Worm (Caenorhabditis elegans): ENCODE results near the gene F54C9.9.

F54C9.9 gene

ce11 chrII:8554568-8554967, 23.3 kb upstream of the F54C9.9 start:
- TF ChIP-seq tab-1 (GFP tag; IDR thresholded peaks at IDR 0.05) = no peak
- no peak for TF ChIP-seq T22C8.4 (GFP tag; IDR thresholded peaks at IDR 0.05)
- TF ChIP-seq ztf-23 (GFP tag; IDR thresholded peaks at IDR 0.05) = no peak
- no peak for TF ChIP-seq med-1 (GFP tag; optimal IDR thresholded peaks at IDR 0.05; ENCODE audit: insufficient read depth)
- TF ChIP-seq ztf-29 (GFP tag; IDR thresholded peaks at IDR 0.05) = no peak

DNA sequence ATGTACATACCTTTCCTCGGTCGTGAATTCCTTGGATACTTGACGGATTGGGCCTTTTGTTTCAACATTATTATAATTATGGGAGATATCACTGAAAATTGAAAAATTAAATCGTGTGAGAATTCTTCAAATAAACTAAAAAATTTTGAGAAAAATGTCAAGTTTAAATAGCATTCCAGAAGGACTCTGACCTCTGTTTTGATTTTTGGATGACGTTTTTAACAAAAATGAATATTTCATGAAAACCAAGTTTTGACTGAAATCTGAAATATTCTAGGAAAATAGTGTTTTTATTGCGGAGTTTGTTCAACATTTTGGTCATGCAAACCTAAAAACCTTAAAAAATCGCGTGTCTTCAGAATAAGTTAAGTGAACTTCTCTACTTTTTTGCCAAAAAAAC, 21.7 kb upstream of the F54C9.9 start, which contains the start of gene glb-27:
Gene glb-27 (minus strand): TSS at position 101 of the 400 bp plus-strand sequence.
- TF ChIP-seq tab-1 (GFP tag; IDR thresholded peaks at IDR 0.05) (no peak), cog-1 (tag; optimal IDR thresholded peaks at IDR 0.05) (no peak), ref-1 (GFP tag; conservative IDR thresholded peaks at IDR 0.05) (no peak), ztf-29 (GFP tag; IDR thresholded peaks at IDR 0.05) (no peak), klf-2 (GFP tag; conservative IDR thresholded peaks at IDR 0.05) (no peak), flt-1 (GFP tag; IDR thresholded peaks at IDR 0.05) (no peak), med-1 (GFP tag; optimal IDR thresholded peaks at IDR 0.05; ENCODE audit: insufficient read depth) (no peak), T22C8.4 (GFP tag; IDR thresholded peaks at IDR 0.05) (no peak), ztf-23 (GFP tag; IDR thresholded peaks at IDR 0.05) (no peak)

ce11 chrII:8559188-8559587, 18.7 kb upstream of the F54C9.9 start:
- TF ChIP-seq ztf-23 (GFP tag; IDR thresholded peaks at IDR 0.05) = no peak
- TF ChIP-seq cog-1 (tag; optimal IDR thresholded peaks at IDR 0.05) = no peak
- no peak for TF ChIP-seq T22C8.4 (GFP tag; IDR thresholded peaks at IDR 0.05)
- TF ChIP-seq tab-1 (GFP tag; IDR thresholded peaks at IDR 0.05) = no peak
- TF ChIP-seq ref-1 (GFP tag; conservative IDR thresholded peaks at IDR 0.05) = no peak
- TF ChIP-seq flt-1 (GFP tag; IDR thresholded peaks at IDR 0.05) = no peak

DNA sequence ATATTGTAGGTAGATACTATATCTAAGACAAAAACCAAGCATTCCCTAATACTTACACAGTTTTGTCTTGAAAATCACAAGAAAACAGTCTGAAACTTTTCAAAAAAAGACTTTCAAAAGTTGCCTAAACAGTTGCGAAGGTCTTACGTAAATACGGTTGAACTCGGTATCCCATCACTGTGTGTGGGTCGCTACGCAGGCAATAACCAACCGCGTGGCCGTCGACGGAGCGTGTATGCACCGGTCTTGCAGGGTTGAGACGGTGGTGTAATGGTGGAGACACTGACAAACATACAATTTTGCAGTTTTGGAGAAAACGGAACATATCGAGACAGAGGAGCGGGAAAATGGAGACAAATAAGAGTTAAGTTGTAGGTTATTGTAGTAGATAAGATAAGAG, 16.6 kb upstream of the F54C9.9 start, which contains the start of gene iff-2:
Gene iff-2 (minus strand): TSS at position 141 of the 400 bp plus-strand sequence.
- peak; percentile 89 for TF ChIP-seq flt-1 (GFP tag; IDR thresholded peaks at IDR 0.05)
- TF ChIP-seq med-1 (GFP tag; optimal IDR thresholded peaks at IDR 0.05; ENCODE audit: insufficient read depth) = no peak
- TF ChIP-seq klf-2 (GFP tag; conservative IDR thresholded peaks at IDR 0.05) = 0 out of 2 replicates have a peak, but pooled peaks have one; percentile 51
- TF ChIP-seq ref-1 (GFP tag; conservative IDR thresholded peaks at IDR 0.05) = peak; percentile 46
- TF ChIP-seq ztf-23 (GFP tag; IDR thresholded peaks at IDR 0.05) = peak; percentile 92
- peak; percentile 97 for TF ChIP-seq cog-1 (tag; optimal IDR thresholded peaks at IDR 0.05)
- peak; percentile 24; the same call in 1 of the 2 replicates for TF ChIP-seq tab-1 (GFP tag; IDR thresholded peaks at IDR 0.05)
- TF ChIP-seq ztf-29 (GFP tag; IDR thresholded peaks at IDR 0.05) = peak; percentile 16; the same call in 1 of the 2 replicates
- TF ChIP-seq T22C8.4 (GFP tag; IDR thresholded peaks at IDR 0.05) = peak; percentile 52

DNA sequence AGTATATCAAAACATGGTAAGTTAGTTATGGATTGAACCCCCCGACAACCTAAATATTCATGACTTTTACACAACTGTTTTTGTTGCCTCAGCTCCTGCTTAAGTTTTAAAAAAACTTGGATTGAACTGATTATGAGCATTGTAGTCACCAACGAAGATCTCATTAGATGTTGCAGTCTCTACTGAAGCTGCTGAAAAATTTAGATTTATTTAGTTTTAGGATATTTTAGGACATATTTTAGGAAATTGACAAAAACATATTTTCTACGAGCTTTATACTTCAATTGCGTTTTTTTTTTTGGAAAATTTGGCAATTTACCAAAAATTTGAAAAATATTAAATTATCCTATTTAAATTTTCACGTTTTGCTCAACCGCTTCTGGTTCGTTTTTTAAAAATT, 15.8 kb upstream of the F54C9.9 start, which contains the start of gene F54C9.14:
Gene F54C9.14 (plus strand): TSS at position 301 of the 400 bp plus-strand sequence.
- TF ChIP-seq ztf-23 (GFP tag; IDR thresholded peaks at IDR 0.05) (no peak), T22C8.4 (GFP tag; IDR thresholded peaks at IDR 0.05) (no peak), flt-1 (GFP tag; IDR thresholded peaks at IDR 0.05) (no peak), med-1 (GFP tag; optimal IDR thresholded peaks at IDR 0.05; ENCODE audit: insufficient read depth) (no peak), ref-1 (GFP tag; conservative IDR thresholded peaks at IDR 0.05) (no peak), tab-1 (GFP tag; IDR thresholded peaks at IDR 0.05) (no peak), cog-1 (tag; optimal IDR thresholded peaks at IDR 0.05) (no peak)

ce11 chrII:8566039-8566438, 11.8 kb upstream of the F54C9.9 start, which contains the start of gene stc-1:
stc-1 (minus strand) TSS chrII:8566139.
- TF ChIP-seq T22C8.4 (GFP tag; IDR thresholded peaks at IDR 0.05) = no peak
- TF ChIP-seq cog-1 (tag; optimal IDR thresholded peaks at IDR 0.05) = no peak
- no peak for TF ChIP-seq klf-2 (GFP tag; conservative IDR thresholded peaks at IDR 0.05)
- TF ChIP-seq med-1 (GFP tag; optimal IDR thresholded peaks at IDR 0.05; ENCODE audit: insufficient read depth) = no peak

ce11 chrII:8566806-8567266, 11.0 kb upstream of the F54C9.9 start, which contains the start of gene F54C9.3:
F54C9.3 (minus strand) TSS chrII:8566856.
- TF ChIP-seq ztf-29 (GFP tag; IDR thresholded peaks at IDR 0.05) = no peak
- TF ChIP-seq flt-1 (GFP tag; IDR thresholded peaks at IDR 0.05) = no peak
- no peak for TF ChIP-seq med-1 (GFP tag; optimal IDR thresholded peaks at IDR 0.05; ENCODE audit: insufficient read depth)
- TF ChIP-seq cog-1 (tag; optimal IDR thresholded peaks at IDR 0.05) = no peak
- TF ChIP-seq ztf-23 (GFP tag; IDR thresholded peaks at IDR 0.05) = no peak
- no peak for TF ChIP-seq tab-1 (GFP tag; IDR thresholded peaks at IDR 0.05)
- no peak for TF ChIP-seq T22C8.4 (GFP tag; IDR thresholded peaks at IDR 0.05)
- TF ChIP-seq ref-1 (GFP tag; conservative IDR thresholded peaks at IDR 0.05) = no peak
- TF ChIP-seq klf-2 (GFP tag; conservative IDR thresholded peaks at IDR 0.05) = no peak

- no peak for TF ChIP-seq klf-2 (GFP tag; conservative IDR thresholded peaks at IDR 0.05)
- TF ChIP-seq ref-1 (GFP tag; conservative IDR thresholded peaks at IDR 0.05) = no peak
- no peak for TF ChIP-seq tab-1 (GFP tag; IDR thresholded peaks at IDR 0.05)
- no peak for TF ChIP-seq ztf-23 (GFP tag; IDR thresholded peaks at IDR 0.05)
- no peak for TF ChIP-seq cog-1 (tag; optimal IDR thresholded peaks at IDR 0.05)
- no peak for TF ChIP-seq med-1 (GFP tag; optimal IDR thresholded peaks at IDR 0.05; ENCODE audit: insufficient read depth)
- no peak for TF ChIP-seq T22C8.4 (GFP tag; IDR thresholded peaks at IDR 0.05)
- TF ChIP-seq flt-1 (GFP tag; IDR thresholded peaks at IDR 0.05) = no peak
Measured at ce11 chrII:8568234-8568969, 9.4 kb upstream of the F54C9.9 start.

- TF ChIP-seq flt-1 (GFP tag; IDR thresholded peaks at IDR 0.05) (peak; percentile 78), tab-1 (GFP tag; IDR thresholded peaks at IDR 0.05) (no peak; the same call in 1 of the 2 replicates), cog-1 (tag; optimal IDR thresholded peaks at IDR 0.05) (peak; percentile 64), ztf-23 (GFP tag; IDR thresholded peaks at IDR 0.05) (peak; percentile 80), klf-2 (GFP tag; conservative IDR thresholded peaks at IDR 0.05) (0 out of 2 replicates have a peak, but pooled peaks have one; percentile 9), ref-1 (GFP tag; conservative IDR thresholded peaks at IDR 0.05) (no peak), med-1 (GFP tag; optimal IDR thresholded peaks at IDR 0.05; ENCODE audit: insufficient read depth) (no peak), ztf-29 (GFP tag; IDR thresholded peaks at IDR 0.05) (no peak), T22C8.4 (GFP tag; IDR thresholded peaks at IDR 0.05) (no peak)
Measured at ce11 chrII:8569038-8569977, 8.5 kb upstream of the F54C9.9 start, which contains the start of the genes col-38 and rpl-5. col-38 (minus strand) TSS chrII:8569088. rpl-5 (plus strand) TSS chrII:8569927.
